Worm (Caenorhabditis elegans) whole organism, L4 larva: ENCODE measurements around the gene gnrr-4.
A peak's percentile ranks its signal among the peaks of the same experiment; 100 is the strongest.

Experiments used
- F37D6.2 ChIP-seq: sonication (generic microtip); optimal IDR thresholded peaks from 2 replicates; lab custom pipeline; 2016; ENCODE audit warnings: mild to moderate bottlenecking, missing genetic modification characterization, missing compliant biosample characterization
- F49E8.2 ChIP-seq: sonication (generic microtip); optimal IDR thresholded peaks from 2 replicates; lab custom pipeline; 2016; ENCODE audit warnings: missing compliant biosample characterization, mild to moderate bottlenecking, missing genetic modification characterization, borderline replicate concordance
- R02D3.7 ChIP-seq: fragments of 150-350 bp; sonication (generic microtip); optimal IDR thresholded peaks from 3 replicates; lab custom pipeline; 2014; ENCODE audit warnings: missing biosample characterization, missing genetic modification characterization
- Y5F2A.4 ChIP-seq: fragments of 200-800 bp; sonication (Bioruptor generic); optimal IDR thresholded peaks from 2 replicates; lab custom pipeline; 2018; ENCODE audit warnings: mild to moderate bottlenecking, missing genetic modification characterization, missing compliant biosample characterization
- aha-1 ChIP-seq: fragments of 150-350 bp; peaks from one replicate; lab custom pipeline; 2014; ENCODE audit warnings: missing biosample characterization, missing genetic modification characterization
- aly-2 ChIP-seq: sonication (generic microtip); optimal IDR thresholded peaks from 2 replicates; lab custom pipeline; 2018; ENCODE audit warnings: missing biosample characterization, missing genetic modification characterization
- arid-1 ChIP-seq: fragments of 200-800 bp; sonication (Bioruptor generic); conservative IDR thresholded peaks from 2 replicates; pipeline ENCODE4 v1.3.6; 2022; ENCODE audit warnings: missing genetic modification reagents, missing genetic modification characterization, missing compliant biosample characterization
- daf-16 ChIP-seq, 3 experiments: sonication (generic microtip); optimal IDR thresholded peaks; 2 replicates each; lab custom pipeline; 2016 to 2017; ENCODE audit warnings: missing genetic modification characterization in 3 of 3, missing genetic modification reagents in 3 of 3, mild to moderate bottlenecking in 2 of 3, missing compliant biosample characterization in 2 of 3, missing biosample characterization in 1 of 3, moderate library complexity in 1 of 3
- dmd-6 ChIP-seq: fragments of 200-800 bp; sonication (Bioruptor generic); IDR thresholded peaks from 2 replicates; pipeline ENCODE4 v1.3.6; 2022; ENCODE audit warnings: missing genetic modification reagents, missing genetic modification characterization, missing compliant biosample characterization
- dve-1 ChIP-seq: sonication (generic microtip); optimal IDR thresholded peaks from 2 replicates; lab custom pipeline; 2017; ENCODE audit warnings: antibody characterized with exemption, mild to moderate bottlenecking, missing genetic modification characterization, missing compliant biosample characterization; ENCODE audit not compliant: insufficient read depth
- egl-27 ChIP-seq: sonication (generic microtip); optimal IDR thresholded peaks from 3 replicates; lab custom pipeline; 2017; ENCODE audit warnings: missing biosample characterization, missing genetic modification reagents, missing genetic modification characterization
- fkh-10 ChIP-seq: fragments of 150-350 bp; optimal IDR thresholded peaks from 2 replicates; lab custom pipeline; 2014; ENCODE audit warnings: missing biosample characterization, missing genetic modification reagents, missing genetic modification characterization
- hlh-11 ChIP-seq: fragments of 200-800 bp; sonication (Bioruptor generic); optimal IDR thresholded peaks from 2 replicates; lab custom pipeline; 2018; ENCODE audit warnings: mild to moderate bottlenecking, missing genetic modification characterization, missing compliant biosample characterization
- hlh-30 ChIP-seq: sonication (generic microtip); optimal IDR thresholded peaks from 2 replicates; lab custom pipeline; 2017; ENCODE audit warnings: antibody characterized with exemption, mild to moderate bottlenecking, missing genetic modification characterization, missing compliant biosample characterization; ENCODE audit not compliant: insufficient read depth
- lin-38 ChIP-seq: fragments of 200-800 bp; sonication (Bioruptor generic); IDR thresholded peaks from 2 replicates; pipeline ENCODE4 v1.3.6; 2022; ENCODE audit warnings: missing genetic modification reagents, missing genetic modification characterization, missing compliant biosample characterization
- mdl-1 ChIP-seq, 2 experiments: fragments of 150-350 bp in 1 of 2; sonication (generic microtip) in 1 of 2; optimal IDR thresholded peaks; 2 replicates each; lab custom pipeline; 2014 to 2017; ENCODE audit warnings: missing biosample characterization in 2 of 2, missing genetic modification characterization in 2 of 2
- mxl-3 ChIP-seq: fragments of 200-800 bp; sonication (Bioruptor generic); optimal IDR thresholded peaks from 2 replicates; lab custom pipeline; 2018; ENCODE audit warnings: mild to moderate bottlenecking, missing genetic modification characterization, missing compliant biosample characterization
- nhr-28 ChIP-seq: fragments of 150-350 bp; optimal IDR thresholded peaks from 2 replicates; lab custom pipeline; 2014; ENCODE audit warnings: missing biosample characterization, missing genetic modification characterization
- nhr-6 ChIP-seq: fragments of 150-350 bp; optimal IDR thresholded peaks from 2 replicates; lab custom pipeline; 2014; ENCODE audit warnings: missing biosample characterization, missing genetic modification characterization
- nhr-77 ChIP-seq: fragments of 150-350 bp; optimal IDR thresholded peaks from 2 replicates; lab custom pipeline; 2014; ENCODE audit warnings: missing biosample characterization, missing genetic modification characterization
- pha-4 ChIP-seq, 2 experiments: fragments of 150-350 bp in 1 of 2; fragments of 200-800 bp in 1 of 2; sonication (Bioruptor generic) in 1 of 2; IDR thresholded peaks in 1 of 2; optimal IDR thresholded peaks in 1 of 2; 2 replicates each; pipeline versions ENCODE4 v1.3.6 to Lab custom; 2014 to 2022; ENCODE audit warnings: missing genetic modification characterization in 2 of 2, missing genetic modification reagents in 2 of 2, missing biosample characterization in 1 of 2, missing compliant biosample characterization in 1 of 2
- php-3 ChIP-seq: fragments of 200-800 bp; sonication (Bioruptor generic); IDR thresholded peaks from 2 replicates; pipeline ENCODE4 v1.3.6; 2022; ENCODE audit warnings: missing genetic modification reagents, missing genetic modification characterization, missing compliant biosample characterization
- pqm-1 ChIP-seq: sonication (generic microtip); optimal IDR thresholded peaks from 2 replicates; lab custom pipeline; 2017; ENCODE audit warnings: missing biosample characterization, missing genetic modification characterization
- set-16 ChIP-seq: fragments of 200-800 bp; sonication (Bioruptor generic); IDR thresholded peaks from 2 replicates; pipeline ENCODE4 v1.3.6; 2022; ENCODE audit warnings: missing genetic modification reagents, missing genetic modification characterization, missing compliant biosample characterization
- spr-1 ChIP-seq: sonication (generic microtip); optimal IDR thresholded peaks from 2 replicates; lab custom pipeline; 2016; ENCODE audit warnings: mild to moderate bottlenecking, missing genetic modification characterization, missing compliant biosample characterization
- spr-3 ChIP-seq: fragments of 200-800 bp; sonication (Bioruptor generic); optimal IDR thresholded peaks from 2 replicates; lab custom pipeline; 2018; ENCODE audit warnings: mild to moderate bottlenecking, missing genetic modification characterization, missing compliant biosample characterization
- unc-130 ChIP-seq: sonication (generic microtip); optimal IDR thresholded peaks from 2 replicates; lab custom pipeline; 2016; ENCODE audit warnings: missing genetic modification reagents, missing genetic modification characterization, missing compliant biosample characterization
- unc-62 ChIP-seq, 3 experiments: fragments of 150-350 bp in 1 of 3; sonication (generic microtip); optimal IDR thresholded peaks in 2 of 3; peaks in 1 of 3; 1 replicate in 1 of 3; 2 replicates in 2 of 3; lab custom pipeline; 2014 to 2017; ENCODE audit warnings: missing biosample characterization in 3 of 3, missing genetic modification characterization in 3 of 3, missing genetic modification reagents in 3 of 3, missing genotype in 1 of 3
- zip-2 ChIP-seq: fragments of 150-350 bp; optimal IDR thresholded peaks from 2 replicates; lab custom pipeline; 2014; ENCODE audit warnings: missing biosample characterization, missing genetic modification characterization

Gene gnrr-4

DNA sequence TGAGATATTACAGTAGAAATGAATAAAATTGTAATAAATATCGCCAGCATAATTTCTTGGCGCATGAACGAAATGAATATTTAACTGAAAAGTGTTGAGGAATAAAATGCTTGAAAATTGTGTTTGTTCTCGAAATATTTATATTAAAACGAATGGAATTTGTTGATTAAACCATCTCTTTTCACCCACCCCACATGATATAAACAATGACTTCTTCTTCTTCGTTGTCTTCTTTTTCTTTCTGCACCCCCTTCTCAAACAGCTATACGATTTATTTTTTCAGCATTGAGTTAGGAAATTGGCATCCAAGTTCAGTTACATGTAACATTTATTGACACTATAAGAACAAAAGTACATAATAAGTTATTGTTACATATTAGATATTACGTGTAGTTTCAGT lies 23.0 kb downstream of the gnrr-4 start, which contains the start of gene C41G11.1:
TSS of gene C41G11.1 (minus strand) at position 101 of the 400 bp plus-strand sequence.
- TF ChIP-seq F37D6.2 (tag; lab: Kevin White, UChicago) (no peak), unc-130 (GFP tag; lab: Kevin White, UChicago) (no peak), mxl-3 (GFP tag; lab: Kevin White, UChicago) (no peak), dmd-6 (no peak), aly-2 (tag; lab: Kevin White, UChicago) (no peak), Y5F2A.4 (GFP tag; lab: Kevin White, UChicago) (no peak), nhr-28 (tag; lab: Kevin White, UChicago) (no peak), R02D3.7 (tag; lab: Kevin White, UChicago) (no peak), spr-3 (GFP tag; lab: Kevin White, UChicago) (no peak)

DNA sequence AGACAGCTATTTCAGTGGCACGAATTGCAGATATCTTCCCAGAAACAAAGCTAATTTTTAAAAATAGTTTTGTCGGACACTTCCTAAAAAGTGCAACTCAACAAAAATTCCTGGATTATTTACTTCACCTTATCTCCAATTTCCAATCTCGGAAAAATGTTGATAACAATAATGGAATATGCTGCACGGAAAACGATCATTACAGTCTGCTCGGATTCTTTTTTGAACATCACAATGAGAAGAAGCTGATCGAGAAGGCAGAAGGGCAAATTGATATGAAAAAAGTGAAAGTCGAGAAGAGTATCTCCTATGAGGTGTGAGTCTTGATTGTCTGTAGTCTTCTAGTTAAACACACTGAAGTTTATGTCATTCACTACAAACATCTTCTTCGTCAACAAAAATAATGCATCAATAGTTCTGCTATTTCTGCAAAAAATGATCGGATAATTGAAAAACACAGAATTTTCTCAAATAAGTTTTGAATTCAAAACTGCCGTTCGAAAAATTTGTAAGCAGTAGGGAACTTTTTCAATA lies 27.2 kb downstream of the gnrr-4 start:
- TF ChIP-seq daf-16 (GFP tag; optimal IDR thresholded peaks at IDR 0.05; lab: Kevin White, UChicago) (no peak), daf-16 (tag; optimal IDR thresholded peaks at IDR 0.05; lab: Kevin White, UChicago) (peak; percentile 64), nhr-28 (tag; lab: Kevin White, UChicago) (peak; percentile 97), lin-38 (GFP tag; lab: Robert Waterston, UW) (no peak), aha-1 (peak; percentile 81)
- TF ChIP-seq, all 104 proteins: peak for 3

DNA sequence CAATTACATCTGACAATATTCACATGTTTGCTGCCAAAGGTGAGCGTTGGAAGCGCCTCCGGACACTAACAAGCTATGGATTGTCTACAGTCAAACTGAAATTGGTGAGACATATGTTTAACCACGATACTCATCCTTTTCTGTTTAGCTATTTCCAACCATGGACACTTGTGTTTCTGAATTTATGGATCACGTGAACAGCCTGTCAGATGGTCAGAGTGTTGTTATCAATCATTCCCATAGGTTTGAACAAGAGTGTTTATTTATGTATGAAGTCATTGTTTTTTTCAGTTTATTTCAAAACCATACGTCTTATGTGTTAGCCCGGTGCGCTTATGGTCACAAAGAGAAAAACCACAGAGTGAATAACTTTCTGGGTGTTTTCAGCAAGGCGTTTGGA lies 27.7 kb downstream of the gnrr-4 start:
- TF ChIP-seq daf-16 (GFP tag; optimal IDR thresholded peaks at IDR 0.05; lab: Kevin White, UChicago) (no peak), daf-16 (tag; optimal IDR thresholded peaks at IDR 0.05; lab: Kevin White, UChicago) (peak; percentile 82), hlh-30 (tag; lab: Kevin White, UChicago) (peak; percentile 71), fkh-10 (no peak), egl-27 (tag; lab: Kevin White, UChicago) (no peak), unc-62 (GFP tag; optimal IDR thresholded peaks at IDR 0.05 in 1 of 2; lab: Kevin White, UChicago) (peak in 1 of 2 experiments; percentile 93), unc-62 (tag; optimal IDR thresholded peaks at IDR 0.05; lab: Kevin White, UChicago) (no peak), nhr-28 (tag; lab: Kevin White, UChicago) (peak; percentile 53), dmd-6 (peak; percentile 23; the same call in 1 of the 2 replicates), nhr-77 (tag; lab: Kevin White, UChicago) (peak; percentile 37), spr-3 (GFP tag; lab: Kevin White, UChicago) (no peak), dve-1 (peak; percentile 30), hlh-11 (tag; lab: Kevin White, UChicago) (peak; percentile 17), pha-4 (GFP tag; IDR thresholded peaks at IDR 0.05; lab: Robert Waterston, UW) (no peak), pha-4 (tag; optimal IDR thresholded peaks at IDR 0.05; lab: Kevin White, UChicago) (no peak), php-3 (GFP tag; lab: Robert Waterston, UW) (peak; percentile 63; the same call in 1 of the 2 replicates)
- TF ChIP-seq, all 104 proteins: peak for 9

DNA sequence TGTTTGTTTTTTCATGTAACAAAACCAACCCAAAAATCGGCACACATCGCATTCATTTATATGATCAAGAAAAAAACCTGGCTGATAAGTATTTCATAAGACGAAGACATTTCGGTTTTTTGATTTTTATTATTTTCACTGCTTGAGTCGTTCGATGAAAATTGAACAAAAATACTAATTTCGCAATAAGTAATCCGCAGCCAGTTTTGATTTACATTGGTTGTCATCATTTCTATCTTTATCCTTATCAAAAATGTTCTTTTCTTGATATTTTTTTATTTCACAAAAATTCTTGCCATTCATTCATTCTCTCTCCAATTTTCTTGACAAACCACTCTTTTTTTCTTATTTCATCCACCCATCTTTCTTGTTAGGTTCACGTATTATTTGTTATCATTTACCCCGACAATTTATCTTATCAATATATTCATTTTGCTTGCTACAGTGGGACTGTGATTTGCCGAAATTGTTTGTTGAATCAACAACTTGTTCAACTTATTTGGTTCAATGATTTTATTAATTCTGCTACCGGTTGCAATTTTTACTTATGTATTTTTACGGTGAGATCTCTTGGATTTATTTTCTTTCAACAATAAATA lies 28.9 kb downstream of the gnrr-4 start, which contains the start of gene cyp-43A1:
TSS of gene cyp-43A1 (plus strand) at position 446 of the 599 bp plus-strand sequence.
- peak; percentile 6 for TF ChIP-seq nhr-6 (tag; lab: Kevin White, UChicago)
- TF ChIP-seq dmd-6 = peak; percentile 21; the same call in 1 of the 2 replicates
- TF ChIP-seq hlh-11 (tag; lab: Kevin White, UChicago) = peak; percentile 13
- TF ChIP-seq nhr-28 (tag; lab: Kevin White, UChicago) = peak; percentile 63
- peak; percentile 57 for TF ChIP-seq pqm-1 (tag; lab: Kevin White, UChicago)
- no peak for TF ChIP-seq F49E8.2 (tag; lab: Kevin White, UChicago)
- no peak for TF ChIP-seq lin-38 (GFP tag; lab: Robert Waterston, UW)
- no peak for TF ChIP-seq arid-1 (GFP tag; lab: Robert Waterston, UW)
- TF ChIP-seq zip-2 = no peak
- no peak for TF ChIP-seq set-16 (GFP tag; lab: Robert Waterston, UW)
- no peak for TF ChIP-seq daf-16 (GFP tag; optimal IDR thresholded peaks at IDR 0.05; lab: Kevin White, UChicago)
- peak; percentile 84 for TF ChIP-seq daf-16 (tag; optimal IDR thresholded peaks at IDR 0.05; lab: Kevin White, UChicago)
- TF ChIP-seq mdl-1 (tag; optimal IDR thresholded peaks at IDR 0.05; lab: Kevin White, UChicago) = peak in 1 of 2 experiments; percentile 20
- no peak for TF ChIP-seq spr-1 (tag; lab: Kevin White, UChicago)
